Worm (Caenorhabditis elegans) whole organism, L4 larva: ENCODE measurements around the gene his-48.
A peak's percentile ranks its signal among the peaks of the same experiment; 100 is the strongest.

ENCODE experiments used
- D1046.2 ChIP-seq: fragments of 200-800 bp; sonication (Bioruptor generic); IDR thresholded peaks from 2 replicates; pipeline ENCODE4 v1.3.6; 2022; ENCODE audit warnings: missing genetic modification characterization, missing compliant biosample characterization
- F26F4.8 ChIP-seq: fragments of 200-800 bp; sonication (Bioruptor generic); conservative IDR thresholded peaks from 2 replicates; pipeline ENCODE4 v1.3.6; 2022; ENCODE audit warnings: missing genetic modification characterization, missing compliant biosample characterization
- Y105C5A.15 ChIP-seq: fragments of 200-800 bp; sonication (Bioruptor generic); IDR thresholded peaks from 2 replicates; pipeline ENCODE4 v1.3.6; 2022; ENCODE audit warnings: missing genetic modification characterization, missing compliant biosample characterization
- Y75B8A.6 ChIP-seq: fragments of 200-800 bp; sonication (Bioruptor generic); IDR thresholded peaks from 2 replicates; pipeline ENCODE4 v1.3.6; 2022; ENCODE audit warnings: missing genetic modification reagents, missing genetic modification characterization, missing compliant biosample characterization
- aha-1 ChIP-seq: fragments of 150-350 bp; peaks from one replicate; lab custom pipeline; 2014; ENCODE audit warnings: missing biosample characterization, missing genetic modification characterization
- ceh-62 ChIP-seq: sonication (generic microtip); optimal IDR thresholded peaks from 2 replicates; lab custom pipeline; 2017; ENCODE audit warnings: missing biosample characterization, missing genetic modification characterization
- cey-2 ChIP-seq: sonication (generic microtip); optimal IDR thresholded peaks from 3 replicates; lab custom pipeline; 2017; ENCODE audit warnings: missing genetic modification characterization, mild to moderate bottlenecking, missing compliant biosample characterization, antibody characterized with exemption, borderline replicate concordance; ENCODE audit not compliant: insufficient read depth
- daf-12 ChIP-seq: fragments of 150-350 bp; optimal IDR thresholded peaks from 2 replicates; lab custom pipeline; 2014; ENCODE audit warnings: missing biosample characterization, missing genetic modification reagents, missing genetic modification characterization
- daf-16 ChIP-seq, 3 experiments: sonication (generic microtip); optimal IDR thresholded peaks; 2 replicates each; lab custom pipeline; 2016 to 2017; ENCODE audit warnings: missing genetic modification characterization in 3 of 3, missing genetic modification reagents in 3 of 3, mild to moderate bottlenecking in 2 of 3, missing compliant biosample characterization in 2 of 3, missing biosample characterization in 1 of 3, moderate library complexity in 1 of 3
- dmd-6 ChIP-seq: fragments of 200-800 bp; sonication (Bioruptor generic); IDR thresholded peaks from 2 replicates; pipeline ENCODE4 v1.3.6; 2022; ENCODE audit warnings: missing genetic modification reagents, missing genetic modification characterization, missing compliant biosample characterization
- duxl-1 ChIP-seq: sonication (generic microtip); optimal IDR thresholded peaks from 2 replicates; lab custom pipeline; 2016; ENCODE audit warnings: mild to moderate bottlenecking, missing genetic modification characterization, moderate library complexity, missing compliant biosample characterization; ENCODE audit not compliant: poor library complexity
- dve-1 ChIP-seq: sonication (generic microtip); optimal IDR thresholded peaks from 2 replicates; lab custom pipeline; 2017; ENCODE audit warnings: antibody characterized with exemption, mild to moderate bottlenecking, missing genetic modification characterization, missing compliant biosample characterization; ENCODE audit not compliant: insufficient read depth
- egl-27 ChIP-seq: sonication (generic microtip); optimal IDR thresholded peaks from 3 replicates; lab custom pipeline; 2017; ENCODE audit warnings: missing biosample characterization, missing genetic modification reagents, missing genetic modification characterization
- gei-8 ChIP-seq: fragments of 200-800 bp; sonication (Bioruptor generic); optimal IDR thresholded peaks from 2 replicates; lab custom pipeline; 2018; ENCODE audit warnings: mild to moderate bottlenecking, missing genetic modification characterization, missing compliant biosample characterization
- hlh-11 ChIP-seq: fragments of 200-800 bp; sonication (Bioruptor generic); optimal IDR thresholded peaks from 2 replicates; lab custom pipeline; 2018; ENCODE audit warnings: mild to moderate bottlenecking, missing genetic modification characterization, missing compliant biosample characterization
- hlh-30 ChIP-seq: sonication (generic microtip); optimal IDR thresholded peaks from 2 replicates; lab custom pipeline; 2017; ENCODE audit warnings: antibody characterized with exemption, mild to moderate bottlenecking, missing genetic modification characterization, missing compliant biosample characterization; ENCODE audit not compliant: insufficient read depth
- lim-7 ChIP-seq: fragments of 200-800 bp; sonication (Bioruptor generic); IDR thresholded peaks from 2 replicates; pipeline ENCODE4 v1.3.6; 2022; ENCODE audit warnings: missing genetic modification characterization, missing compliant biosample characterization
- lin-1 ChIP-seq: fragments of 200-800 bp; sonication (Bioruptor generic); IDR thresholded peaks from 2 replicates; pipeline ENCODE4 v1.3.6; 2022; ENCODE audit warnings: missing genetic modification reagents, missing genetic modification characterization, missing compliant biosample characterization
- lin-38 ChIP-seq: fragments of 200-800 bp; sonication (Bioruptor generic); IDR thresholded peaks from 2 replicates; pipeline ENCODE4 v1.3.6; 2022; ENCODE audit warnings: missing genetic modification reagents, missing genetic modification characterization, missing compliant biosample characterization
- lsy-2 ChIP-seq, 2 experiments: fragments of 150-350 bp in 1 of 2; sonication (generic microtip) in 1 of 2; optimal IDR thresholded peaks; 2 replicates each; lab custom pipeline; 2014 to 2017; ENCODE audit warnings: missing biosample characterization in 2 of 2, missing genetic modification characterization in 2 of 2
- mes-2 ChIP-seq: sonication (generic microtip); optimal IDR thresholded peaks from 2 replicates; lab custom pipeline; 2016; ENCODE audit warnings: missing genotype, mild to moderate bottlenecking, missing genetic modification characterization, missing compliant biosample characterization; ENCODE audit not compliant: poor library complexity, severe bottlenecking
- mxl-2 ChIP-seq: fragments of 200-800 bp; sonication (Bioruptor generic); conservative IDR thresholded peaks from 2 replicates; pipeline ENCODE4 v1.3.6; 2022; ENCODE audit warnings: missing genetic modification reagents, missing genetic modification characterization, missing compliant biosample characterization
- mxl-3 ChIP-seq: fragments of 200-800 bp; sonication (Bioruptor generic); optimal IDR thresholded peaks from 2 replicates; lab custom pipeline; 2018; ENCODE audit warnings: mild to moderate bottlenecking, missing genetic modification characterization, missing compliant biosample characterization
- nhr-111 ChIP-seq: fragments of 200-800 bp; sonication (Bioruptor generic); optimal IDR thresholded peaks from 2 replicates; lab custom pipeline; 2018; ENCODE audit warnings: mild to moderate bottlenecking, missing genetic modification characterization, missing compliant biosample characterization
- nhr-28 ChIP-seq: fragments of 150-350 bp; optimal IDR thresholded peaks from 2 replicates; lab custom pipeline; 2014; ENCODE audit warnings: missing biosample characterization, missing genetic modification characterization
- nhr-41 ChIP-seq: fragments of 200-800 bp; sonication (Bioruptor generic); IDR thresholded peaks from 2 replicates; pipeline ENCODE4 v1.3.6; 2022; ENCODE audit warnings: missing genetic modification reagents, missing genetic modification characterization, missing compliant biosample characterization
- nhr-6 ChIP-seq: fragments of 150-350 bp; optimal IDR thresholded peaks from 2 replicates; lab custom pipeline; 2014; ENCODE audit warnings: missing biosample characterization, missing genetic modification characterization
- nhr-77 ChIP-seq: fragments of 150-350 bp; optimal IDR thresholded peaks from 2 replicates; lab custom pipeline; 2014; ENCODE audit warnings: missing biosample characterization, missing genetic modification characterization
- pha-4 ChIP-seq, 2 experiments: fragments of 150-350 bp in 1 of 2; fragments of 200-800 bp in 1 of 2; sonication (Bioruptor generic) in 1 of 2; IDR thresholded peaks in 1 of 2; optimal IDR thresholded peaks in 1 of 2; 2 replicates each; pipeline versions ENCODE4 v1.3.6 to Lab custom; 2014 to 2022; ENCODE audit warnings: missing genetic modification characterization in 2 of 2, missing genetic modification reagents in 2 of 2, missing biosample characterization in 1 of 2, missing compliant biosample characterization in 1 of 2
- php-3 ChIP-seq: fragments of 200-800 bp; sonication (Bioruptor generic); IDR thresholded peaks from 2 replicates; pipeline ENCODE4 v1.3.6; 2022; ENCODE audit warnings: missing genetic modification reagents, missing genetic modification characterization, missing compliant biosample characterization
- pqm-1 ChIP-seq: sonication (generic microtip); optimal IDR thresholded peaks from 2 replicates; lab custom pipeline; 2017; ENCODE audit warnings: missing biosample characterization, missing genetic modification characterization
- set-16 ChIP-seq: fragments of 200-800 bp; sonication (Bioruptor generic); IDR thresholded peaks from 2 replicates; pipeline ENCODE4 v1.3.6; 2022; ENCODE audit warnings: missing genetic modification reagents, missing genetic modification characterization, missing compliant biosample characterization
- tag-97 ChIP-seq: fragments of 200-800 bp; sonication (Bioruptor generic); IDR thresholded peaks from 2 replicates; pipeline ENCODE4 v1.3.6; 2022; ENCODE audit warnings: missing genetic modification characterization, missing compliant biosample characterization
- tra-1 ChIP-seq: fragments of 200-800 bp; sonication (Bioruptor generic); IDR thresholded peaks from 2 replicates; pipeline ENCODE4 v1.3.6; 2022; ENCODE audit warnings: missing genetic modification reagents, missing genetic modification characterization, missing compliant biosample characterization
- unc-130 ChIP-seq: sonication (generic microtip); optimal IDR thresholded peaks from 2 replicates; lab custom pipeline; 2016; ENCODE audit warnings: missing genetic modification reagents, missing genetic modification characterization, missing compliant biosample characterization
- unc-39 ChIP-seq: sonication (generic microtip); optimal IDR thresholded peaks from 2 replicates; lab custom pipeline; 2017; ENCODE audit warnings: missing biosample characterization, missing genetic modification characterization
- unc-62 ChIP-seq, 3 experiments: fragments of 150-350 bp in 1 of 3; sonication (generic microtip); optimal IDR thresholded peaks in 2 of 3; peaks in 1 of 3; 1 replicate in 1 of 3; 2 replicates in 2 of 3; lab custom pipeline; 2014 to 2017; ENCODE audit warnings: missing biosample characterization in 3 of 3, missing genetic modification characterization in 3 of 3, missing genetic modification reagents in 3 of 3, missing genotype in 1 of 3
- zip-11 ChIP-seq: fragments of 200-800 bp; sonication (Bioruptor generic); IDR thresholded peaks from 2 replicates; pipeline ENCODE4 v1.3.6; 2022; ENCODE audit warnings: missing genetic modification characterization, missing compliant biosample characterization
- ztf-11 ChIP-seq: fragments of 150-350 bp; optimal IDR thresholded peaks from 2 replicates; lab custom pipeline; 2014; ENCODE audit warnings: missing biosample characterization, missing genetic modification characterization

his-48 gene

ce11 chrIV:11284102-11284531 lies 40.4 kb upstream of the his-48 start (continued):
- peak in 1 of 2 experiments; percentile 27 for TF ChIP-seq unc-62 (GFP tag; optimal IDR thresholded peaks at IDR 0.05 in 1 of 2; lab: Kevin White, UChicago)
- no peak for TF ChIP-seq unc-62 (tag; optimal IDR thresholded peaks at IDR 0.05; lab: Kevin White, UChicago)
- peak; percentile 92 for TF ChIP-seq lin-1 (GFP tag; lab: Robert Waterston, UW)
- peak; percentile 70 for TF ChIP-seq nhr-28 (tag; lab: Kevin White, UChicago)
- peak; percentile 95 for TF ChIP-seq pqm-1
- TF ChIP-seq pha-4 (GFP tag; IDR thresholded peaks at IDR 0.05; lab: Robert Waterston, UW) = peak; percentile 72
- peak; percentile 71 for TF ChIP-seq pha-4 (tag; optimal IDR thresholded peaks at IDR 0.05; lab: Kevin White, UChicago)

- TF ChIP-seq dve-1 (tag; lab: Kevin White, UChicago) (peak; percentile 47), aha-1 (tag; lab: Kevin White, UChicago) (no peak), lim-7 (no peak), Y105C5A.15 (GFP tag; lab: Robert Waterston, UW) (no peak), lsy-2 (tag; optimal IDR thresholded peaks at IDR 0.05; lab: Kevin White, UChicago) (no peak), mes-2 (tag; lab: Kevin White, UChicago) (no peak), cey-2 (tag; lab: Kevin White, UChicago) (no peak), php-3 (GFP tag; lab: Robert Waterston, UW) (no peak), unc-39 (tag; lab: Kevin White, UChicago) (no peak), unc-62 (GFP tag; optimal IDR thresholded peaks at IDR 0.05 in 1 of 2; lab: Kevin White, UChicago) (peak in 1 of 2 experiments; percentile 54), unc-62 (tag; optimal IDR thresholded peaks at IDR 0.05; lab: Kevin White, UChicago) (no peak), egl-27 (tag; lab: Kevin White, UChicago) (no peak), gei-8 (no peak), nhr-41 (GFP tag; lab: Robert Waterston, UW) (no peak), pqm-1 (no peak), ceh-62 (tag; lab: Kevin White, UChicago) (no peak), F26F4.8 (GFP tag; lab: Robert Waterston, UW) (no peak), mxl-2 (GFP tag; lab: Robert Waterston, UW) (no peak), D1046.2 (GFP tag; lab: Robert Waterston, UW) (no peak)
- TF ChIP-seq, all 104 proteins: peak for 2
These were observed 39.3 kb upstream of the his-48 start for ce11 chrIV:11285239-11285638.

ce11 chrIV:11286112-11286511 lies 38.4 kb upstream of the his-48 start:
- no peak for TF ChIP-seq Y75B8A.6 (GFP tag; lab: Robert Waterston, UW)
- no peak for TF ChIP-seq lin-38 (GFP tag; lab: Robert Waterston, UW)
- TF ChIP-seq tag-97 = no peak
- TF ChIP-seq dve-1 (tag; lab: Kevin White, UChicago) = peak; percentile 49
- TF ChIP-seq zip-11 (GFP tag; lab: Robert Waterston, UW) = no peak
- no peak for TF ChIP-seq nhr-41 (GFP tag; lab: Robert Waterston, UW)
- TF ChIP-seq daf-16 (GFP tag; optimal IDR thresholded peaks at IDR 0.05; lab: Kevin White, UChicago) = no peak
- peak; percentile 59 for TF ChIP-seq daf-16 (tag; optimal IDR thresholded peaks at IDR 0.05; lab: Kevin White, UChicago)
- no peak for TF ChIP-seq ztf-11
- no peak for TF ChIP-seq daf-12 (tag; lab: Kevin White, UChicago)

ce11 chrIV:11287511-11287910 lies 37.0 kb upstream of the his-48 start, which contains the start of gene F54D1.6:
Gene F54D1.6 (plus strand): TSS chrIV:11287811.
- TF ChIP-seq unc-130 (GFP tag; lab: Kevin White, UChicago) (no peak), nhr-111 (no peak), daf-16 (GFP tag; optimal IDR thresholded peaks at IDR 0.05; lab: Kevin White, UChicago) (no peak), daf-16 (tag; optimal IDR thresholded peaks at IDR 0.05; lab: Kevin White, UChicago) (peak; percentile 17)

- TF ChIP-seq Y105C5A.15 (GFP tag; lab: Robert Waterston, UW) (no peak), hlh-11 (tag; lab: Kevin White, UChicago) (peak; percentile 82), set-16 (no peak), nhr-6 (tag; lab: Kevin White, UChicago) (peak; percentile 25), tra-1 (peak; percentile 62), mxl-3 (GFP tag; lab: Kevin White, UChicago) (peak; percentile 36), duxl-1 (tag; lab: Kevin White, UChicago) (no peak), hlh-30 (tag; lab: Kevin White, UChicago) (peak; percentile 33), mes-2 (tag; lab: Kevin White, UChicago) (peak; percentile 6), nhr-77 (tag; lab: Kevin White, UChicago) (peak; percentile 84), lin-1 (GFP tag; lab: Robert Waterston, UW) (peak; percentile 57; the same call in 1 of the 2 replicates), daf-16 (GFP tag; optimal IDR thresholded peaks at IDR 0.05; lab: Kevin White, UChicago) (no peak), daf-16 (tag; optimal IDR thresholded peaks at IDR 0.05; lab: Kevin White, UChicago) (peak; percentile 96), dve-1 (tag; lab: Kevin White, UChicago) (peak; percentile 90), pqm-1 (peak; percentile 99), lsy-2 (tag; optimal IDR thresholded peaks at IDR 0.05; lab: Kevin White, UChicago) (no peak), dmd-6 (GFP tag; lab: Robert Waterston, UW) (peak; percentile 80)
These were observed 35.6 kb upstream of the his-48 start for ce11 chrIV:11288965-11289364.
